Fruit fly (Drosophila melanogaster) whole organism, embryonic: ENCODE measurements around the gene CG42824.

Experiments used
- B-H2 ChIP-seq: fragments of 200-800 bp; sonication (Bioruptor generic); optimal IDR thresholded peaks from 2 replicates; lab custom pipeline; 2018; ENCODE audit warnings: missing biosample characterization, mild to moderate bottlenecking, missing genetic modification characterization
- Bteb2 ChIP-seq: fragments of 200-800 bp; sonication (Bioruptor generic); optimal IDR thresholded peaks from 2 replicates; lab custom pipeline; 2016; ENCODE audit warnings: missing biosample characterization, missing genetic modification characterization
- CG10147 ChIP-seq: fragments of 200-800 bp; sonication (Bioruptor generic); optimal IDR thresholded peaks from 2 replicates; lab custom pipeline; 2019; ENCODE audit warnings: missing biosample characterization, mild to moderate bottlenecking, missing genetic modification characterization, moderate library complexity
- CG10462 ChIP-seq: fragments of 200-800 bp; sonication (Bioruptor generic); optimal IDR thresholded peaks from 2 replicates; lab custom pipeline; 2016; ENCODE audit warnings: missing biosample characterization, missing genetic modification characterization
- CG11085 ChIP-seq: fragments of 200-800 bp; sonication (Bioruptor generic); IDR thresholded peaks from 2 replicates; pipeline ENCODE4 v1.3.6; 2022; ENCODE audit warnings: missing biosample characterization, missing genetic modification characterization
- CG11456 ChIP-seq: fragments of 200-800 bp; sonication (Bioruptor generic); IDR thresholded peaks from 3 replicates; pipeline ENCODE4 v1.3.6; 2022; ENCODE audit warnings: missing biosample characterization, missing genetic modification characterization
- CG12104 ChIP-seq: fragments of 200-800 bp; sonication (Bioruptor generic); optimal IDR thresholded peaks from 3 replicates; lab custom pipeline; 2016; ENCODE audit warnings: missing biosample characterization, missing genetic modification characterization
- CG12942 ChIP-seq: fragments of 200-800 bp; sonication (Bioruptor generic); optimal IDR thresholded peaks from 3 replicates; lab custom pipeline; 2016; ENCODE audit warnings: missing biosample characterization, missing genetic modification characterization
- CG14050 ChIP-seq: fragments of 200-800 bp; sonication (Bioruptor generic); IDR thresholded peaks from 3 replicates; pipeline ENCODE4 v1.3.6; 2022; ENCODE audit warnings: missing biosample characterization, missing genetic modification characterization
- CG1529 ChIP-seq: fragments of 200-800 bp; sonication (Bioruptor generic); optimal IDR thresholded peaks from 3 replicates; lab custom pipeline; 2018; ENCODE audit warnings: missing biosample characterization, missing genetic modification characterization
- CG1647 ChIP-seq: fragments of 200-800 bp; sonication (Bioruptor generic); optimal IDR thresholded peaks from 3 replicates; lab custom pipeline; 2016; ENCODE audit warnings: missing biosample characterization, missing genetic modification characterization
- CG1792 ChIP-seq: fragments of 200-800 bp; sonication (Bioruptor generic); optimal IDR thresholded peaks from 2 replicates; lab custom pipeline; 2016; ENCODE audit warnings: missing biosample characterization, missing genetic modification characterization
- CG2202 ChIP-seq: fragments of 200-800 bp; sonication (Bioruptor generic); optimal IDR thresholded peaks from 2 replicates; lab custom pipeline; 2018; ENCODE audit warnings: missing biosample characterization, mild to moderate bottlenecking, missing genetic modification characterization
- CG2875 ChIP-seq: fragments of 200-800 bp; sonication (Bioruptor generic); optimal IDR thresholded peaks from 2 replicates; lab custom pipeline; 2017; ENCODE audit warnings: missing biosample characterization, mild to moderate bottlenecking, missing genetic modification characterization, missing genetic modification reagents
- CG31365 ChIP-seq: fragments of 200-800 bp; sonication (Bioruptor generic); optimal IDR thresholded peaks from 2 replicates; lab custom pipeline; 2018; ENCODE audit warnings: missing biosample characterization, mild to moderate bottlenecking, missing genetic modification characterization
- CG3281 ChIP-seq: fragments of 200-800 bp; sonication (Bioruptor generic); optimal IDR thresholded peaks from 3 replicates; lab custom pipeline; 2017; ENCODE audit warnings: missing biosample characterization, mild to moderate bottlenecking, missing genetic modification characterization
- CG3838 ChIP-seq: fragments of 200-800 bp; sonication (Bioruptor generic); optimal IDR thresholded peaks from 3 replicates; lab custom pipeline; 2016; ENCODE audit warnings: missing biosample characterization, missing genetic modification characterization
- CG3847 ChIP-seq: fragments of 200-800 bp; sonication (Bioruptor generic); IDR thresholded peaks from 2 replicates; pipeline ENCODE4 v1.3.6; 2022; ENCODE audit warnings: missing biosample characterization, missing genetic modification characterization
- CG7357 ChIP-seq: fragments of 200-800 bp; sonication (Bioruptor generic); IDR thresholded peaks from 3 replicates; pipeline ENCODE4 v1.3.6; 2022; ENCODE audit warnings: missing biosample characterization, missing genetic modification characterization
- CG7987 ChIP-seq: fragments of 200-800 bp; sonication (Bioruptor generic); optimal IDR thresholded peaks from 2 replicates; lab custom pipeline; 2018; ENCODE audit warnings: missing biosample characterization, mild to moderate bottlenecking, missing genetic modification characterization, moderate library complexity
- CG9727 ChIP-seq: fragments of 200-800 bp; sonication (Bioruptor generic); optimal IDR thresholded peaks from 3 replicates; lab custom pipeline; 2017; ENCODE audit warnings: missing biosample characterization, mild to moderate bottlenecking, missing genetic modification characterization
- Camta ChIP-seq: fragments of 200-800 bp; sonication (Bioruptor generic); optimal IDR thresholded peaks from 2 replicates; lab custom pipeline; 2016; ENCODE audit warnings: missing biosample characterization, missing genetic modification characterization
- Dbx ChIP-seq: fragments of 200-800 bp; sonication (Bioruptor generic); IDR thresholded peaks from 3 replicates; pipeline ENCODE4 v1.3.6; 2022; ENCODE audit warnings: missing biosample characterization, missing genetic modification characterization
- Deaf1 ChIP-seq: fragments of 200-800 bp; optimal IDR thresholded peaks from 3 replicates; lab custom pipeline; 2019; ENCODE audit warnings: missing biosample characterization, mild to moderate bottlenecking, missing genetic modification characterization, moderate library complexity
- Dref ChIP-seq: fragments of 200-800 bp; sonication (Bioruptor generic); IDR thresholded peaks from 2 replicates; pipeline ENCODE4 v1.3.6; 2022; ENCODE audit warnings: missing biosample characterization, missing genetic modification characterization
- ERR ChIP-seq: fragments of 200-800 bp; sonication (Bioruptor generic); optimal IDR thresholded peaks from 2 replicates; lab custom pipeline; 2016; ENCODE audit warnings: missing biosample characterization, missing genetic modification characterization
- HLH4C ChIP-seq: fragments of 200-800 bp; sonication (Bioruptor generic); IDR thresholded peaks from 3 replicates; pipeline ENCODE4 v1.3.6; 2022; ENCODE audit warnings: missing biosample characterization, missing genetic modification characterization; ENCODE audit not compliant: partially characterized antibody
- HLHmδ ChIP-seq: fragments of 200-800 bp; sonication (Bioruptor generic); optimal IDR thresholded peaks from 2 replicates; lab custom pipeline; 2018; ENCODE audit warnings: missing biosample characterization, mild to moderate bottlenecking, missing genetic modification characterization, moderate library complexity
- Hmr ChIP-seq: fragments of 200-800 bp; sonication (Bioruptor generic); optimal IDR thresholded peaks from 3 replicates; lab custom pipeline; 2017; ENCODE audit warnings: mild to moderate bottlenecking, missing biosample characterization, missing genetic modification reagents, missing genetic modification characterization
- Mad ChIP-seq: fragments of 200-800 bp; sonication (Bioruptor generic); optimal IDR thresholded peaks from 2 replicates; lab custom pipeline; 2016; ENCODE audit warnings: missing biosample characterization, missing genetic modification characterization
- NfI ChIP-seq: fragments of 200-800 bp; sonication (Bioruptor generic); optimal IDR thresholded peaks from 3 replicates; lab custom pipeline; 2018; ENCODE audit warnings: missing biosample characterization, mild to moderate bottlenecking, missing genetic modification characterization, moderate library complexity
- Oli ChIP-seq: fragments of 200-800 bp; sonication (Bioruptor generic); optimal IDR thresholded peaks from 2 replicates; lab custom pipeline; 2018; ENCODE audit warnings: missing biosample characterization, mild to moderate bottlenecking, missing genetic modification characterization, moderate library complexity
- Ptx1 ChIP-seq: fragments of 200-800 bp; sonication (Bioruptor generic); IDR thresholded peaks from 2 replicates; pipeline ENCODE4 v1.3.6; 2022; ENCODE audit warnings: missing biosample characterization, missing genetic modification characterization
- Sox100B ChIP-seq: fragments of 200-800 bp; sonication (Bioruptor generic); optimal IDR thresholded peaks from 3 replicates; lab custom pipeline; 2018; ENCODE audit warnings: missing biosample characterization, mild to moderate bottlenecking, missing genetic modification characterization
- cad ChIP-seq: fragments of >200 bp; optimal IDR thresholded peaks from 2 replicates; lab custom pipeline; 2017; ENCODE audit warnings: missing biosample characterization, missing genetic modification characterization
- crol ChIP-seq: fragments of 200-800 bp; sonication (Bioruptor generic); IDR thresholded peaks from 2 replicates; pipeline ENCODE4 v1.3.6; 2022; ENCODE audit warnings: missing biosample characterization, missing genetic modification characterization
- danr ChIP-seq: fragments of 200-800 bp; sonication (Bioruptor generic); IDR thresholded peaks from 2 replicates; pipeline ENCODE4 v1.3.6; 2022; ENCODE audit warnings: missing biosample characterization, missing genetic modification characterization
- disco-r ChIP-seq: fragments of 200-800 bp; sonication (Bioruptor generic); optimal IDR thresholded peaks from 2 replicates; lab custom pipeline; 2016; ENCODE audit warnings: missing biosample characterization, missing genetic modification characterization
- fd96Cb ChIP-seq: fragments of 200-800 bp; sonication (Bioruptor generic); optimal IDR thresholded peaks from 2 replicates; lab custom pipeline; 2018; ENCODE audit warnings: missing biosample characterization, mild to moderate bottlenecking, missing genetic modification characterization, moderate library complexity
- ind ChIP-seq: fragments of 200-800 bp; sonication (Bioruptor generic); optimal IDR thresholded peaks from 3 replicates; lab custom pipeline; 2016; ENCODE audit warnings: missing biosample characterization, missing genetic modification characterization
- klu ChIP-seq: fragments of 200-800 bp; sonication (Bioruptor generic); IDR thresholded peaks from 2 replicates; pipeline ENCODE4 v1.3.6; 2022; ENCODE audit warnings: missing biosample characterization, missing genetic modification characterization
- lmd ChIP-seq: fragments of 200-800 bp; sonication (Bioruptor generic); IDR thresholded peaks from 2 replicates; pipeline ENCODE4 v1.3.6; 2022; ENCODE audit warnings: missing biosample characterization, missing genetic modification characterization
- lov ChIP-seq, 2 experiments: fragments of 200-800 bp in 1 of 2; fragments of >200 bp in 1 of 2; sonication (Bioruptor generic) in 1 of 2; IDR thresholded peaks in 1 of 2; optimal IDR thresholded peaks in 1 of 2; 2 replicates in 1 of 2; 3 replicates in 1 of 2; pipeline versions ENCODE4 v1.3.6 to Lab custom; 2017 to 2022; ENCODE audit warnings: missing biosample characterization in 1 of 2, missing genetic modification characterization in 1 of 2
- mirr ChIP-seq: fragments of 200-800 bp; sonication (Bioruptor generic); optimal IDR thresholded peaks from 3 replicates; lab custom pipeline; 2018; ENCODE audit warnings: missing biosample characterization, mild to moderate bottlenecking, missing genetic modification characterization
- nau ChIP-seq: fragments of 200-800 bp; sonication (Bioruptor generic); optimal IDR thresholded peaks from 3 replicates; lab custom pipeline; 2017; ENCODE audit warnings: missing biosample characterization, mild to moderate bottlenecking, missing genetic modification characterization, missing genetic modification reagents
- onecut ChIP-seq: fragments of 200-800 bp; sonication (Bioruptor generic); IDR thresholded peaks from 2 replicates; pipeline ENCODE4 v1.3.6; 2022; ENCODE audit warnings: missing biosample characterization, missing genetic modification characterization
- scrt ChIP-seq: fragments of 200-800 bp; sonication (Bioruptor generic); optimal IDR thresholded peaks from 2 replicates; lab custom pipeline; 2018; ENCODE audit warnings: missing biosample characterization, mild to moderate bottlenecking, missing genetic modification characterization, moderate library complexity
- sima ChIP-seq: fragments of 200-800 bp; sonication (Bioruptor generic); optimal IDR thresholded peaks from 2 replicates; lab custom pipeline; 2016; ENCODE audit warnings: missing biosample characterization, missing genetic modification characterization
- sob ChIP-seq: fragments of 200-800 bp; sonication (Bioruptor generic); IDR thresholded peaks from 2 replicates; pipeline ENCODE4 v1.3.6; 2022; ENCODE audit warnings: missing biosample characterization, missing genetic modification characterization
- stc ChIP-seq: fragments of 200-800 bp; sonication (Bioruptor generic); IDR thresholded peaks from 2 replicates; pipeline ENCODE4 v1.3.6; 2022; ENCODE audit warnings: missing biosample characterization, missing genetic modification characterization

Gene CG42824

DNA sequence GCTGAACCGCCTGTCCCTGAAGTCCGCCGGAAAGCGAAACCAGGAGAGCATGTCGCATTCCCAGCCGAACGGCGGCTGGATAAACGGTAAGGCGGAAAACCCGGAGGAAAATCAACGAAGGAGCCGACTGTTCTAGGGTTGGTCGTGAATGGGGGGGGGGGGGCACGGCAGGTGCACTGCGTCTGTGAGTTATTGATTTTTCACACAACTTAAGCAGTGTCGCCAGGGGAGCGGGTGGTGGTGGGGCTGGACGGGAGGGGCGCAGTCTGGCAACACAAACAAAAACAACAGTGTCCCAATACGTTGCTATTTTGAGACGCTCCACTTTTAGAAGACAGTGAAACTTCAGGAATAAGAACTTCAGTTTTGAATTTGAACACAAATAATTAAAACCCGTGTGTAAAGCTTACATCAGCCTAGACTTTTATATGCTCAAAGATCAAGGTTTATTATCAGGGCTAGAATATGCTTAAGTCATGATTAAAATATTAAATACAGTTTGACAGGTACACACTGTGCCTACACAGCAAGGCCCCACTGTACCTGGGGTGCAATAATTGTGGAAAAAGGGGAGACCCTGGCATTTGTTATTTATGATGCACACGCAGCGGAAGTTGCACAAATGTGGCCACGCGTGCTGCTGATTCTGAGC, 20.0 kb downstream of the CG42824 start (continued):
- TF ChIP-seq nau (GFP tag; lab: Kevin White, UChicago) (peak; percentile 85), CG10147 (GFP tag; lab: Kevin White, UChicago) (peak; percentile 45), Dbx (GFP tag; lab: Robert Waterston, UW) (0 out of 3 replicates have a peak, but pooled peaks have one; percentile 20), sima (GFP tag; lab: Kevin White, UChicago) (no peak), CG31365 (tag; lab: Kevin White, UChicago) (no peak), Camta (GFP tag; lab: Kevin White, UChicago) (peak; percentile 29), CG1647 (GFP tag; lab: Kevin White, UChicago) (peak; percentile 23), Oli (tag; lab: Kevin White, UChicago) (peak; percentile 75), fd96Cb (tag; lab: Kevin White, UChicago) (peak; percentile 83), CG7357 (GFP tag; lab: Robert Waterston, UW) (peak; percentile 57; the same call in 1 of the 3 replicates), Hmr (GFP tag; lab: Kevin White, UChicago) (peak; percentile 30), HLHmδ (no peak), stc (GFP tag; lab: Robert Waterston, UW) (peak; percentile 86), CG1792 (GFP tag; lab: Kevin White, UChicago) (peak; percentile 20), CG10462 (GFP tag; lab: Kevin White, UChicago) (peak; percentile 18), CG3847 (GFP tag; lab: Robert Waterston, UW) (peak; percentile 14; the same call in 1 of the 2 replicates), crol (GFP tag; lab: Robert Waterston, UW) (peak; percentile 97), B-H2 (GFP tag; lab: Kevin White, UChicago) (no peak), Deaf1 (no peak), CG3281 (GFP tag; lab: Kevin White, UChicago) (peak; percentile 63), ERR (GFP tag; lab: Kevin White, UChicago) (no peak), HLH4C (GFP tag; lab: Robert Waterston, UW) (no peak), CG9727 (GFP tag; lab: Kevin White, UChicago) (peak; percentile 57), Ptx1 (peak; percentile 77), onecut (GFP tag; lab: Robert Waterston, UW) (peak; percentile 100), CG3838 (GFP tag; lab: Kevin White, UChicago) (no peak), scrt (GFP tag; lab: Kevin White, UChicago) (no peak), Mad (no peak), mirr (GFP tag; lab: Kevin White, UChicago) (no peak), CG12104 (GFP tag; lab: Kevin White, UChicago) (peak; percentile 29), CG14050 (peak; percentile 68), Dref (no peak), Sox100B (GFP tag; lab: Kevin White, UChicago) (peak; percentile 73), klu (GFP tag; lab: Robert Waterston, UW) (no peak), CG7987 (GFP tag; lab: Kevin White, UChicago) (no peak), lmd (peak; percentile 69), CG2202 (tag; lab: Kevin White, UChicago) (peak; percentile 20), lov (optimal IDR thresholded peaks at IDR 0.05; lab: Kevin White, UChicago) (no peak), lov (GFP tag; IDR thresholded peaks at IDR 0.05; lab: Robert Waterston, UW) (no peak), CG12942 (GFP tag; lab: Kevin White, UChicago) (no peak), danr (peak; percentile 25; the same call in 1 of the 2 replicates), CG11456 (GFP tag; lab: Robert Waterston, UW) (0 out of 3 replicates have a peak, but pooled peaks have one; percentile 24), disco-r (GFP tag; lab: Kevin White, UChicago) (no peak), sob (GFP tag; lab: Robert Waterston, UW) (peak; percentile 67), NfI (peak; percentile 57), CG2875 (GFP tag; lab: Kevin White, UChicago) (peak; percentile 71), cad (GFP tag; lab: Kevin White, UChicago) (no peak), ind (GFP tag; lab: Kevin White, UChicago) (peak; percentile 64), CG1529 (GFP tag; lab: Kevin White, UChicago) (peak; percentile 65), CG11085 (peak; percentile 9; the same call in 1 of the 2 replicates), Bteb2 (GFP tag; lab: Kevin White, UChicago) (no peak)
